Worm (Caenorhabditis elegans) whole organism, late embryonic: ENCODE measurements around the gene sid-2.
A peak's percentile ranks its signal among the peaks of the same experiment; 100 is the strongest.

Experiments
- F13H6.1 ChIP-seq: sonication (generic microtip); optimal IDR thresholded peaks from 2 replicates; lab custom pipeline; 2016; ENCODE audit warnings: missing genetic modification characterization, missing compliant biosample characterization
- K02D7.2 ChIP-seq: sonication (generic microtip); optimal IDR thresholded peaks from 2 replicates; lab custom pipeline; 2017; ENCODE audit warnings: mild to moderate bottlenecking, missing genetic modification characterization, missing compliant biosample characterization
- K09A11.1 ChIP-seq: sonication (generic microtip); optimal IDR thresholded peaks from 2 replicates; lab custom pipeline; 2017; ENCODE audit warnings: antibody characterized with exemption, mild to moderate bottlenecking, missing genetic modification characterization, missing compliant biosample characterization; ENCODE audit not compliant: insufficient read depth
- Y22D7AL.16 ChIP-seq: sonication (generic microtip); optimal IDR thresholded peaks from 2 replicates; lab custom pipeline; 2016; ENCODE audit warnings: missing genetic modification characterization, missing compliant biosample characterization
- ahr-1 ChIP-seq: sonication (generic microtip); optimal IDR thresholded peaks from 2 replicates; lab custom pipeline; 2016; ENCODE audit warnings: missing genetic modification characterization, missing compliant biosample characterization
- ama-1 ChIP-seq: fragments of 150-350 bp; optimal IDR thresholded peaks from 2 replicates; lab custom pipeline; 2014
- ceh-14 ChIP-seq: sonication (generic microtip); optimal IDR thresholded peaks from 2 replicates; lab custom pipeline; 2016; ENCODE audit warnings: missing genotype, missing genetic modification characterization, missing compliant biosample characterization
- ceh-18 ChIP-seq: sonication (generic microtip); optimal IDR thresholded peaks from 2 replicates; lab custom pipeline; 2016; ENCODE audit warnings: missing genetic modification characterization, missing compliant biosample characterization
- ceh-2 ChIP-seq: sonication (generic microtip); optimal IDR thresholded peaks from 2 replicates; lab custom pipeline; 2016; ENCODE audit warnings: missing genotype, missing genetic modification characterization, missing compliant biosample characterization
- ceh-22 ChIP-seq: sonication (generic microtip); optimal IDR thresholded peaks from 2 replicates; lab custom pipeline; 2017; ENCODE audit warnings: missing biosample characterization, missing genetic modification characterization
- ceh-31 ChIP-seq: sonication (generic microtip); optimal IDR thresholded peaks from 2 replicates; lab custom pipeline; 2016; ENCODE audit warnings: missing genetic modification characterization, missing compliant biosample characterization
- ceh-34 ChIP-seq: sonication (generic microtip); optimal IDR thresholded peaks from 2 replicates; lab custom pipeline; 2016; ENCODE audit warnings: mild to moderate bottlenecking, missing genetic modification characterization, missing compliant biosample characterization
- ceh-45 ChIP-seq: fragments of 200-800 bp; sonication (Bioruptor generic); IDR thresholded peaks from 2 replicates; pipeline ENCODE4 v1.3.6; 2022; ENCODE audit warnings: missing genetic modification reagents, missing genetic modification characterization, missing compliant biosample characterization
- ceh-9 ChIP-seq: sonication (generic microtip); optimal IDR thresholded peaks from 2 replicates; lab custom pipeline; 2016; ENCODE audit warnings: mild to moderate bottlenecking, missing genetic modification characterization, inconsistent platforms, missing compliant biosample characterization
- elt-2 ChIP-seq: sonication (generic microtip); optimal IDR thresholded peaks from 2 replicates; lab custom pipeline; 2016; ENCODE audit warnings: missing genetic modification reagents, missing genetic modification characterization, missing compliant biosample characterization
- ets-4 ChIP-seq: sonication (generic microtip); optimal IDR thresholded peaks from 2 replicates; lab custom pipeline; 2016; ENCODE audit warnings: missing genetic modification characterization, missing compliant biosample characterization
- eyg-1 ChIP-seq: sonication (generic microtip); optimal IDR thresholded peaks from 2 replicates; lab custom pipeline; 2016; ENCODE audit warnings: missing genotype, missing genetic modification characterization, missing compliant biosample characterization
- fax-1 ChIP-seq: sonication (generic microtip); optimal IDR thresholded peaks from 2 replicates; lab custom pipeline; 2016; ENCODE audit warnings: missing genotype, missing genetic modification characterization, missing compliant biosample characterization
- hlh-13 ChIP-seq: fragments of 200-800 bp; sonication (Bioruptor generic); optimal IDR thresholded peaks from 2 replicates; lab custom pipeline; 2018; ENCODE audit warnings: mild to moderate bottlenecking, missing genetic modification characterization, missing compliant biosample characterization
- hlh-30 ChIP-seq: sonication (generic microtip); optimal IDR thresholded peaks from 2 replicates; lab custom pipeline; 2017; ENCODE audit warnings: antibody characterized with exemption, missing genetic modification characterization, missing compliant biosample characterization; ENCODE audit not compliant: insufficient read depth
- hlh-6 ChIP-seq: sonication (generic microtip); optimal IDR thresholded peaks from 2 replicates; lab custom pipeline; 2016; ENCODE audit warnings: missing genotype, missing genetic modification characterization, missing compliant biosample characterization
- lim-6 ChIP-seq: sonication (generic microtip); optimal IDR thresholded peaks from 2 replicates; lab custom pipeline; 2016; ENCODE audit warnings: missing genetic modification characterization, missing compliant biosample characterization
- lin-11 ChIP-seq: fragments of 200-800 bp; sonication (Bioruptor generic); optimal IDR thresholded peaks from 2 replicates; lab custom pipeline; 2018; ENCODE audit warnings: mild to moderate bottlenecking, missing genetic modification characterization, missing compliant biosample characterization
- madf-2 ChIP-seq: sonication (generic microtip); optimal IDR thresholded peaks from 2 replicates; lab custom pipeline; 2017; ENCODE audit warnings: missing genetic modification characterization, missing compliant biosample characterization
- nfya-1 ChIP-seq: sonication (generic microtip); optimal IDR thresholded peaks from 2 replicates; lab custom pipeline; 2017; ENCODE audit warnings: missing genetic modification characterization, mild to moderate bottlenecking, missing compliant biosample characterization, antibody characterized with exemption, moderate library complexity
- npax-4 ChIP-seq: sonication (generic microtip); optimal IDR thresholded peaks from 2 replicates; lab custom pipeline; 2016; ENCODE audit warnings: missing genetic modification characterization, missing compliant biosample characterization
- pag-3 ChIP-seq: sonication (generic microtip); optimal IDR thresholded peaks from 2 replicates; lab custom pipeline; 2016; ENCODE audit warnings: missing compliant biosample characterization, missing genetic modification characterization, borderline replicate concordance
- pat-9 ChIP-seq: fragments of 200-800 bp; sonication (Bioruptor generic); optimal IDR thresholded peaks from 2 replicates; lab custom pipeline; 2018; ENCODE audit warnings: mild to moderate bottlenecking, missing genetic modification characterization, moderate library complexity, missing compliant biosample characterization
- pax-1 ChIP-seq: fragments of 150-350 bp; optimal IDR thresholded peaks from 2 replicates; lab custom pipeline; 2014; ENCODE audit warnings: missing biosample characterization, missing genetic modification characterization
- pha-2 ChIP-seq: sonication (generic microtip); optimal IDR thresholded peaks from 2 replicates; lab custom pipeline; 2017; ENCODE audit warnings: mild to moderate bottlenecking, missing genetic modification characterization, missing compliant biosample characterization
- ref-2 ChIP-seq: sonication (generic microtip); optimal IDR thresholded peaks from 2 replicates; lab custom pipeline; 2016; ENCODE audit warnings: missing genetic modification characterization, missing compliant biosample characterization
- rnt-1 ChIP-seq: sonication (generic microtip); optimal IDR thresholded peaks from 2 replicates; lab custom pipeline; 2016; ENCODE audit warnings: missing genetic modification characterization, missing compliant biosample characterization
- sdc-2 ChIP-seq: sonication (generic microtip); optimal IDR thresholded peaks from 2 replicates; lab custom pipeline; 2016; ENCODE audit warnings: missing genotype, missing genetic modification characterization, missing compliant biosample characterization
- sox-4 ChIP-seq: sonication (generic microtip); optimal IDR thresholded peaks from 2 replicates; lab custom pipeline; 2017; ENCODE audit warnings: mild to moderate bottlenecking, missing genetic modification characterization, inconsistent platforms, missing compliant biosample characterization
- syd-9 ChIP-seq: sonication (generic microtip); optimal IDR thresholded peaks from 2 replicates; lab custom pipeline; 2016; ENCODE audit warnings: mild to moderate bottlenecking, missing genetic modification characterization, moderate library complexity, missing compliant biosample characterization
- tbx-2 ChIP-seq: sonication (generic microtip); optimal IDR thresholded peaks from 2 replicates; lab custom pipeline; 2016; ENCODE audit warnings: missing genetic modification characterization, missing compliant biosample characterization
- ttx-3 ChIP-seq: sonication (generic microtip); optimal IDR thresholded peaks from 2 replicates; lab custom pipeline; 2016; ENCODE audit warnings: missing genetic modification reagents, missing genetic modification characterization, missing compliant biosample characterization
- unc-3 ChIP-seq, 2 experiments: fragments of 200-800 bp in 1 of 2; sonication (Bioruptor generic) in 1 of 2; sonication (generic microtip) in 1 of 2; conservative IDR thresholded peaks in 1 of 2; optimal IDR thresholded peaks in 1 of 2; 2 replicates each; pipeline versions ENCODE4 v1.3.6 to Lab custom; 2016 to 2022; ENCODE audit warnings: missing compliant biosample characterization in 2 of 2, missing genetic modification characterization in 2 of 2, missing genetic modification reagents in 1 of 2
- unc-42 ChIP-seq: sonication (generic microtip); optimal IDR thresholded peaks from 2 replicates; lab custom pipeline; 2016; ENCODE audit warnings: missing genotype, missing genetic modification characterization, missing compliant biosample characterization
- unc-55 ChIP-seq: sonication (generic microtip); optimal IDR thresholded peaks from 2 replicates; lab custom pipeline; 2017; ENCODE audit warnings: missing biosample characterization, missing genetic modification reagents, missing genetic modification characterization
- ztf-16 ChIP-seq: sonication (generic microtip); optimal IDR thresholded peaks from 2 replicates; lab custom pipeline; 2017; ENCODE audit warnings: missing genetic modification characterization, missing compliant biosample characterization

The sid-2 gene

ce11 chrIII:13701691-13702090 is 22.4 kb downstream of the sid-2 start, which contains the start of gene lit-1:
Gene lit-1 (plus strand): TSS chrIII:13701991.
- TF ChIP-seq ceh-22 (tag; lab: Kevin White, UChicago) (no peak), ceh-31 (tag; lab: Kevin White, UChicago) (no peak), ref-2 (tag; lab: Kevin White, UChicago) (no peak), ceh-34 (tag; lab: Kevin White, UChicago) (no peak), ceh-14 (tag; lab: Kevin White, UChicago) (no peak), pha-2 (tag; lab: Kevin White, UChicago) (no peak)

- TF ChIP-seq nfya-1 (tag; lab: Kevin White, UChicago) (peak; percentile 58), Y22D7AL.16 (tag; lab: Kevin White, UChicago) (no peak), madf-2 (tag; lab: Kevin White, UChicago) (no peak)
- TF ChIP-seq, all 69 proteins: peak for 1
These were observed 29.2 kb downstream of the sid-2 start for ce11 chrIII:13708415-13708814.

ce11 chrIII:13709122-13709521 is 29.9 kb downstream of the sid-2 start:
- TF ChIP-seq sox-4 (tag; lab: Kevin White, UChicago) (no peak), tbx-2 (tag; lab: Kevin White, UChicago) (no peak), ahr-1 (tag; lab: Kevin White, UChicago) (no peak), ttx-3 (tag; lab: Kevin White, UChicago) (no peak), fax-1 (tag; lab: Kevin White, UChicago) (no peak), npax-4 (no peak), F13H6.1 (tag; lab: Kevin White, UChicago) (no peak), ets-4 (tag; lab: Kevin White, UChicago) (no peak), lin-11 (tag; lab: Kevin White, UChicago) (no peak), pax-1 (tag; lab: Kevin White, UChicago) (no peak), ceh-45 (GFP tag; lab: Robert Waterston, UW) (no peak), eyg-1 (tag; lab: Kevin White, UChicago) (no peak), hlh-30 (tag; lab: Kevin White, UChicago) (peak; percentile 40), pag-3 (tag; lab: Kevin White, UChicago) (no peak), ceh-31 (tag; lab: Kevin White, UChicago) (no peak), elt-2 (tag; lab: Kevin White, UChicago) (no peak), K02D7.2 (tag; lab: Kevin White, UChicago) (no peak), ceh-2 (tag; lab: Kevin White, UChicago) (no peak), ref-2 (tag; lab: Kevin White, UChicago) (peak; percentile 29), sdc-2 (tag; lab: Kevin White, UChicago) (peak; percentile 5), K09A11.1 (tag; lab: Kevin White, UChicago) (no peak), ama-1 (lab: Kevin White, UChicago) (no peak), lim-6 (tag; lab: Kevin White, UChicago) (no peak), pat-9 (tag; lab: Kevin White, UChicago) (no peak), ceh-22 (tag; lab: Kevin White, UChicago) (no peak)
- TF ChIP-seq, all 69 proteins: peak for 3

- TF ChIP-seq madf-2 (tag; lab: Kevin White, UChicago) (no peak), ztf-16 (tag; lab: Kevin White, UChicago) (no peak), unc-42 (tag; lab: Kevin White, UChicago) (no peak), ceh-9 (no peak)
These were observed 31.4 kb downstream of the sid-2 start for ce11 chrIII:13710666-13711065.

ce11 chrIII:13712854-13713293 is 33.6 kb downstream of the sid-2 start:
- TF ChIP-seq rnt-1 (tag; lab: Kevin White, UChicago) (peak; percentile 36), unc-42 (tag; lab: Kevin White, UChicago) (no peak), hlh-13 (no peak), pax-1 (tag; lab: Kevin White, UChicago) (peak; percentile 36), ceh-2 (tag; lab: Kevin White, UChicago) (peak; percentile 17), ceh-34 (tag; lab: Kevin White, UChicago) (peak; percentile 70), sdc-2 (tag; lab: Kevin White, UChicago) (peak; percentile 33), unc-55 (GFP tag; lab: Kevin White, UChicago) (peak; percentile 70), ref-2 (tag; lab: Kevin White, UChicago) (peak; percentile 44), ceh-18 (peak; percentile 50), syd-9 (tag; lab: Kevin White, UChicago) (peak; percentile 42), ztf-16 (tag; lab: Kevin White, UChicago) (no peak), ceh-31 (tag; lab: Kevin White, UChicago) (peak; percentile 82), unc-3 (GFP tag; conservative IDR thresholded peaks at IDR 0.05; lab: Robert Waterston, UW) (0 out of 2 replicates have a peak, but pooled peaks have one; percentile 6), unc-3 (tag; optimal IDR thresholded peaks at IDR 0.05; lab: Kevin White, UChicago) (no peak), madf-2 (tag; lab: Kevin White, UChicago) (no peak), nfya-1 (tag; lab: Kevin White, UChicago) (peak; percentile 71), F13H6.1 (tag; lab: Kevin White, UChicago) (peak; percentile 98), hlh-30 (tag; lab: Kevin White, UChicago) (peak; percentile 63), hlh-6 (tag; lab: Kevin White, UChicago) (peak; percentile 37), tbx-2 (tag; lab: Kevin White, UChicago) (peak; percentile 61)
